Fruit fly (Drosophila melanogaster): Measurements from ENCODE around the gene alphaTub84B.

Gene alphaTub84B

dm6 chr3R:7127966-7128365 is 41.6 kb downstream of the alphaTub84B start, which contains the start of gene CG10068:
Gene CG10068, minus strand, starts transcription at chr3R:7128027.
- no peak for TF ChIP-seq lola (GFP tag; optimal IDR thresholded peaks at IDR 0.05)
- no peak for TF ChIP-seq Rel (GFP tag; optimal IDR thresholded peaks at IDR 0.05)
- peak; percentile 54 for TF ChIP-seq Rel (tag; optimal IDR thresholded peaks at IDR 0.05)
- TF ChIP-seq pan (optimal IDR thresholded peaks at IDR 0.05), result no peak
- TF ChIP-seq dmrt93B (GFP tag; optimal IDR thresholded peaks at IDR 0.05), result peak; percentile 42
- TF ChIP-seq brk (GFP tag; optimal IDR thresholded peaks at IDR 0.05), result peak; percentile 80
- peak; percentile 90 for TF ChIP-seq h (GFP tag; optimal IDR thresholded peaks at IDR 0.05)
- peak; percentile 70 for TF ChIP-seq CG32264 (GFP tag; optimal IDR thresholded peaks at IDR 0.05)
- peak; percentile 91 for TF ChIP-seq sv (GFP tag; optimal IDR thresholded peaks at IDR 0.05)
- TF ChIP-seq Abd-B (GFP tag; optimal IDR thresholded peaks at IDR 0.05), result no peak
- TF ChIP-seq Sp1 (GFP tag; optimal IDR thresholded peaks at IDR 0.05), result peak; percentile 82
- TF ChIP-seq usp (GFP tag; optimal IDR thresholded peaks at IDR 0.05), result no peak
- TF ChIP-seq Vsx2 (GFP tag; optimal IDR thresholded peaks at IDR 0.05; ENCODE audit: partially characterized antibody), result no peak
- TF ChIP-seq foxo (GFP tag; optimal IDR thresholded peaks at IDR 0.05), result peak; percentile 29 to 87
- no peak for TF ChIP-seq CrebA (GFP tag; optimal IDR thresholded peaks at IDR 0.05; ENCODE audit: borderline replicate concordance)
- peak; percentile 73 for TF ChIP-seq tai (GFP tag; optimal IDR thresholded peaks at IDR 0.05)
- TF ChIP-seq psq (GFP tag; optimal IDR thresholded peaks at IDR 0.05), result peak; percentile 69
- TF ChIP-seq Mio (GFP tag; optimal IDR thresholded peaks at IDR 0.05), result no peak
- no peak for TF ChIP-seq GATAd (GFP tag; optimal IDR thresholded peaks at IDR 0.05)
- no peak for TF ChIP-seq dl (GFP tag; optimal IDR thresholded peaks at IDR 0.05; ENCODE audit: insufficient read depth in 1 of 2, partially characterized antibody in 2 of 2)
- peak; percentile 20 for TF ChIP-seq Myc (optimal IDR thresholded peaks at IDR 0.05)
- TF ChIP-seq Dif (GFP tag; optimal IDR thresholded peaks at IDR 0.05; ENCODE audit: partially characterized antibody), result no peak
- TF ChIP-seq fru (GFP tag; optimal IDR thresholded peaks at IDR 0.05), result peak; percentile 84
- no peak for TF ChIP-seq jim (GFP tag; optimal IDR thresholded peaks at IDR 0.05)
- no peak for TF ChIP-seq Dfd (GFP tag; optimal IDR thresholded peaks at IDR 0.05)
- no peak for TF ChIP-seq Hr78 (GFP tag; optimal IDR thresholded peaks at IDR 0.05)
- peak; percentile 81 for TF ChIP-seq ey (GFP tag; optimal IDR thresholded peaks at IDR 0.05)
- TF ChIP-seq N (GFP tag; optimal IDR thresholded peaks at IDR 0.05), result no peak
- TF ChIP-seq sage (GFP tag; optimal IDR thresholded peaks at IDR 0.05), result peak; percentile 86
- peak; percentile 87 for TF ChIP-seq Jra (GFP tag; optimal IDR thresholded peaks at IDR 0.05)
- peak; percentile 88 for TF ChIP-seq Hnf4 (GFP tag; optimal IDR thresholded peaks at IDR 0.05)
- peak; percentile 69 for TF ChIP-seq woc (GFP tag; optimal IDR thresholded peaks at IDR 0.05)
- TF ChIP-seq CG9705 (GFP tag; optimal IDR thresholded peaks at IDR 0.05), result peak; percentile 60
- TF ChIP-seq dsf (GFP tag; optimal IDR thresholded peaks at IDR 0.05; ENCODE audit: borderline replicate concordance), result peak; percentile 77
- peak; percentile 82 for TF ChIP-seq rgr (GFP tag; optimal IDR thresholded peaks at IDR 0.05)
- TF ChIP-seq Hr83 (GFP tag; optimal IDR thresholded peaks at IDR 0.05; ENCODE audit: poor library complexity, severe bottlenecking), result peak; percentile 81
- TF ChIP-seq HLH106 (tag; optimal IDR thresholded peaks at IDR 0.05), result peak; percentile 82
- TF ChIP-seq OdsH (GFP tag; optimal IDR thresholded peaks at IDR 0.05), result peak; percentile 82
- peak; percentile 88 for TF ChIP-seq br (GFP tag; optimal IDR thresholded peaks at IDR 0.05)

dm6 chr3R:7129280-7130069 is 43.1 kb downstream of the alphaTub84B start, which contains the start of gene CG31248:
Gene CG31248, plus strand, starts transcription at chr3R:7129320.
- TF ChIP-seq h (GFP tag; optimal IDR thresholded peaks at IDR 0.05) (peak; percentile 16), HLH106 (tag; optimal IDR thresholded peaks at IDR 0.05) (no peak)
